Worm (Caenorhabditis elegans) whole organism, L4 larva: ENCODE measurements around the gene oxi-1.

Experiments
- D1046.2 ChIP-seq: fragments of 200-800 bp; sonication (Bioruptor generic); IDR thresholded peaks from 2 replicates; pipeline ENCODE4 v1.3.6; 2022; ENCODE audit warnings: missing genetic modification characterization, missing compliant biosample characterization
- F26F4.8 ChIP-seq: fragments of 200-800 bp; sonication (Bioruptor generic); conservative IDR thresholded peaks from 2 replicates; pipeline ENCODE4 v1.3.6; 2022; ENCODE audit warnings: missing genetic modification characterization, missing compliant biosample characterization
- Y105C5A.15 ChIP-seq: fragments of 200-800 bp; sonication (Bioruptor generic); IDR thresholded peaks from 2 replicates; pipeline ENCODE4 v1.3.6; 2022; ENCODE audit warnings: missing genetic modification characterization, missing compliant biosample characterization
- Y48G9A.11 ChIP-seq: fragments of 200-800 bp; sonication (Bioruptor generic); IDR thresholded peaks from 2 replicates; pipeline ENCODE4 v1.3.6; 2022; ENCODE audit warnings: missing genetic modification reagents, missing genetic modification characterization, missing compliant biosample characterization
- aha-1 ChIP-seq: fragments of 150-350 bp; peaks from one replicate; lab custom pipeline; 2014; ENCODE audit warnings: missing biosample characterization, missing genetic modification characterization
- ceh-20 ChIP-seq: fragments of 200-800 bp; sonication (Bioruptor generic); IDR thresholded peaks from 2 replicates; pipeline ENCODE4 v1.3.6; 2022; ENCODE audit warnings: missing genetic modification reagents, missing genetic modification characterization, missing compliant biosample characterization
- cey-2 ChIP-seq: sonication (generic microtip); optimal IDR thresholded peaks from 3 replicates; lab custom pipeline; 2017; ENCODE audit warnings: missing genetic modification characterization, mild to moderate bottlenecking, missing compliant biosample characterization, antibody characterized with exemption, borderline replicate concordance; ENCODE audit not compliant: insufficient read depth
- daf-16 ChIP-seq, 3 experiments: sonication (generic microtip); optimal IDR thresholded peaks; 2 replicates each; lab custom pipeline; 2016 to 2017; ENCODE audit warnings: missing genetic modification characterization in 3 of 3, missing genetic modification reagents in 3 of 3, mild to moderate bottlenecking in 2 of 3, missing compliant biosample characterization in 2 of 3, missing biosample characterization in 1 of 3, moderate library complexity in 1 of 3
- duxl-1 ChIP-seq: sonication (generic microtip); optimal IDR thresholded peaks from 2 replicates; lab custom pipeline; 2016; ENCODE audit warnings: mild to moderate bottlenecking, missing genetic modification characterization, moderate library complexity, missing compliant biosample characterization; ENCODE audit not compliant: poor library complexity
- egl-43 ChIP-seq: fragments of 200-800 bp; sonication (Bioruptor generic); IDR thresholded peaks from 2 replicates; pipeline ENCODE4 v1.3.6; 2022; ENCODE audit warnings: missing genetic modification reagents, missing genetic modification characterization, missing compliant biosample characterization
- gei-8 ChIP-seq: fragments of 200-800 bp; sonication (Bioruptor generic); optimal IDR thresholded peaks from 2 replicates; lab custom pipeline; 2018; ENCODE audit warnings: mild to moderate bottlenecking, missing genetic modification characterization, missing compliant biosample characterization
- hlh-11 ChIP-seq: fragments of 200-800 bp; sonication (Bioruptor generic); optimal IDR thresholded peaks from 2 replicates; lab custom pipeline; 2018; ENCODE audit warnings: mild to moderate bottlenecking, missing genetic modification characterization, missing compliant biosample characterization
- lin-38 ChIP-seq: fragments of 200-800 bp; sonication (Bioruptor generic); IDR thresholded peaks from 2 replicates; pipeline ENCODE4 v1.3.6; 2022; ENCODE audit warnings: missing genetic modification reagents, missing genetic modification characterization, missing compliant biosample characterization
- lin-39 ChIP-seq: fragments of 150-350 bp; optimal IDR thresholded peaks from 2 replicates; lab custom pipeline; 2014; ENCODE audit warnings: missing biosample characterization, missing genetic modification reagents, missing genetic modification characterization
- madf-9 ChIP-seq: fragments of 200-800 bp; sonication (Bioruptor generic); conservative IDR thresholded peaks from 2 replicates; pipeline ENCODE4 v1.3.6; 2022; ENCODE audit warnings: missing genetic modification reagents, missing genetic modification characterization, missing compliant biosample characterization
- mes-2 ChIP-seq: sonication (generic microtip); optimal IDR thresholded peaks from 2 replicates; lab custom pipeline; 2016; ENCODE audit warnings: missing genotype, mild to moderate bottlenecking, missing genetic modification characterization, missing compliant biosample characterization; ENCODE audit not compliant: poor library complexity, severe bottlenecking
- nhr-11 ChIP-seq: fragments of 150-350 bp; optimal IDR thresholded peaks from 2 replicates; lab custom pipeline; 2014; ENCODE audit warnings: missing biosample characterization, missing genetic modification characterization
- nhr-111 ChIP-seq: fragments of 200-800 bp; sonication (Bioruptor generic); optimal IDR thresholded peaks from 2 replicates; lab custom pipeline; 2018; ENCODE audit warnings: mild to moderate bottlenecking, missing genetic modification characterization, missing compliant biosample characterization
- nhr-237 ChIP-seq: sonication (generic microtip); optimal IDR thresholded peaks from 2 replicates; lab custom pipeline; 2017; ENCODE audit warnings: missing biosample characterization, missing genetic modification characterization
- nhr-42 ChIP-seq: fragments of 200-800 bp; sonication (Bioruptor generic); IDR thresholded peaks from 2 replicates; pipeline ENCODE4 v1.3.6; 2022; ENCODE audit warnings: missing genetic modification characterization, missing compliant biosample characterization
- pha-4 ChIP-seq, 2 experiments: fragments of 150-350 bp in 1 of 2; fragments of 200-800 bp in 1 of 2; sonication (Bioruptor generic) in 1 of 2; IDR thresholded peaks in 1 of 2; optimal IDR thresholded peaks in 1 of 2; 2 replicates each; pipeline versions ENCODE4 v1.3.6 to Lab custom; 2014 to 2022; ENCODE audit warnings: missing genetic modification characterization in 2 of 2, missing genetic modification reagents in 2 of 2, missing biosample characterization in 1 of 2, missing compliant biosample characterization in 1 of 2
- php-3 ChIP-seq: fragments of 200-800 bp; sonication (Bioruptor generic); IDR thresholded peaks from 2 replicates; pipeline ENCODE4 v1.3.6; 2022; ENCODE audit warnings: missing genetic modification reagents, missing genetic modification characterization, missing compliant biosample characterization
- saeg-2 ChIP-seq: fragments of 200-800 bp; sonication (Bioruptor generic); IDR thresholded peaks from 2 replicates; pipeline ENCODE4 v1.3.6; 2022; ENCODE audit warnings: missing genetic modification reagents, missing genetic modification characterization, missing compliant biosample characterization
- set-16 ChIP-seq: fragments of 200-800 bp; sonication (Bioruptor generic); IDR thresholded peaks from 2 replicates; pipeline ENCODE4 v1.3.6; 2022; ENCODE audit warnings: missing genetic modification reagents, missing genetic modification characterization, missing compliant biosample characterization
- unc-62 ChIP-seq, 3 experiments: fragments of 150-350 bp in 1 of 3; sonication (generic microtip); optimal IDR thresholded peaks in 2 of 3; peaks in 1 of 3; 1 replicate in 1 of 3; 2 replicates in 2 of 3; lab custom pipeline; 2014 to 2017; ENCODE audit warnings: missing biosample characterization in 3 of 3, missing genetic modification characterization in 3 of 3, missing genetic modification reagents in 3 of 3, missing genotype in 1 of 3
- zag-1 ChIP-seq: fragments of 150-350 bp; optimal IDR thresholded peaks from 2 replicates; lab custom pipeline; 2014; ENCODE audit warnings: missing biosample characterization, missing genetic modification characterization
- zip-11 ChIP-seq: fragments of 200-800 bp; sonication (Bioruptor generic); IDR thresholded peaks from 2 replicates; pipeline ENCODE4 v1.3.6; 2022; ENCODE audit warnings: missing genetic modification characterization, missing compliant biosample characterization

The oxi-1 gene

ce11 chrIII:10810837-10811814, 47.0 kb upstream of the oxi-1 start (continued):
- TF ChIP-seq unc-62 (GFP tag; optimal IDR thresholded peaks at IDR 0.05 in 1 of 2; lab: Kevin White, UChicago) = no peak
- TF ChIP-seq unc-62 (tag; optimal IDR thresholded peaks at IDR 0.05; lab: Kevin White, UChicago) = no peak
- TF ChIP-seq lin-38 (GFP tag; lab: Robert Waterston, UW) = peak; percentile 69
- no peak for TF ChIP-seq hlh-11
- TF ChIP-seq, all 104 proteins: peak for 26

ce11 chrIII:10812798-10813295, 45.2 kb upstream of the oxi-1 start:
- peak; percentile 89 for TF ChIP-seq aha-1 (tag; lab: Kevin White, UChicago)
- peak; percentile 71; the same call in 1 of the 2 replicates for TF ChIP-seq egl-43 (GFP tag; lab: Robert Waterston, UW)
- peak; percentile 75 for TF ChIP-seq set-16
- TF ChIP-seq lin-39 (tag; lab: Kevin White, UChicago) = no peak
- TF ChIP-seq nhr-42 = 0 out of 2 replicates have a peak, but pooled peaks have one; percentile 10
- TF ChIP-seq lin-38 (GFP tag; lab: Robert Waterston, UW) = 0 out of 2 replicates have a peak, but pooled peaks have one; percentile 10
- no peak for TF ChIP-seq nhr-111 (GFP tag; lab: Kevin White, UChicago)
- TF ChIP-seq php-3 (GFP tag; lab: Robert Waterston, UW) = peak; percentile 26; the same call in 1 of the 2 replicates
- TF ChIP-seq madf-9 (GFP tag; lab: Robert Waterston, UW) = 0 out of 2 replicates have a peak, but pooled peaks have one; percentile 7

- peak; percentile 96 for TF ChIP-seq aha-1 (tag; lab: Kevin White, UChicago)
- no peak for TF ChIP-seq gei-8 (GFP tag; lab: Kevin White, UChicago)
- no peak for TF ChIP-seq Y105C5A.15 (GFP tag; lab: Robert Waterston, UW)
- TF ChIP-seq nhr-111 (GFP tag; lab: Kevin White, UChicago) = no peak
These were observed 44.2 kb upstream of the oxi-1 start for ce11 chrIII:10813886-10814285.

ce11 chrIII:10815199-10815598, 42.9 kb upstream of the oxi-1 start:
- peak; percentile 14; the same call in 1 of the 2 replicates for TF ChIP-seq F26F4.8
- peak; percentile 92 for TF ChIP-seq aha-1 (tag; lab: Kevin White, UChicago)
- TF ChIP-seq ceh-20 (GFP tag; lab: Robert Waterston, UW) = no peak
- TF ChIP-seq mes-2 = no peak
- TF ChIP-seq zip-11 (GFP tag; lab: Robert Waterston, UW) = no peak
- TF ChIP-seq hlh-11 = no peak
- no peak for TF ChIP-seq php-3 (GFP tag; lab: Robert Waterston, UW)
- TF ChIP-seq zag-1 (tag; lab: Kevin White, UChicago) = no peak
- no peak for TF ChIP-seq saeg-2
- peak; percentile 53 for TF ChIP-seq duxl-1 (tag; lab: Kevin White, UChicago)
- TF ChIP-seq D1046.2 (GFP tag; lab: Robert Waterston, UW) = 0 out of 2 replicates have a peak, but pooled peaks have one; percentile 33
- TF ChIP-seq pha-4 (GFP tag; IDR thresholded peaks at IDR 0.05; lab: Robert Waterston, UW) = no peak
- TF ChIP-seq pha-4 (tag; optimal IDR thresholded peaks at IDR 0.05; lab: Kevin White, UChicago) = no peak
- TF ChIP-seq, all 104 proteins: peak for 4

ce11 chrIII:10816045-10816444, 42.0 kb upstream of the oxi-1 start:
- TF ChIP-seq aha-1 (tag; lab: Kevin White, UChicago) = peak; percentile 24
- TF ChIP-seq nhr-42 = no peak
- no peak for TF ChIP-seq cey-2
- peak in 1 of 2 experiments; percentile 42 for TF ChIP-seq daf-16 (GFP tag; optimal IDR thresholded peaks at IDR 0.05; lab: Kevin White, UChicago)
- no peak for TF ChIP-seq daf-16 (tag; optimal IDR thresholded peaks at IDR 0.05; lab: Kevin White, UChicago)
- TF ChIP-seq Y48G9A.11 (GFP tag; lab: Robert Waterston, UW) = no peak
- TF ChIP-seq nhr-11 (tag; lab: Kevin White, UChicago) = peak; percentile 63
- TF ChIP-seq nhr-237 (tag; lab: Kevin White, UChicago) = no peak
- TF ChIP-seq zip-11 (GFP tag; lab: Robert Waterston, UW) = no peak
